Worm (Caenorhabditis elegans) whole organism, mixed stage, embryonic: Measurements from ENCODE around the gene fbxb-75.

ENCODE experiments used
- bed-3 ChIP-seq: fragments of 200-800 bp; sonication (Bioruptor generic); optimal IDR thresholded peaks from 3 replicates; lab custom pipeline; 2018; ENCODE audit warnings: mild to moderate bottlenecking, missing genetic modification characterization, moderate library complexity, missing compliant biosample characterization
- elt-1 ChIP-seq: sonication (generic microtip); optimal IDR thresholded peaks from 2 replicates; lab custom pipeline; 2017; ENCODE audit warnings: missing genetic modification characterization, mild to moderate bottlenecking, missing compliant biosample characterization, antibody characterized with exemption, moderate library complexity, borderline replicate concordance; ENCODE audit not compliant: insufficient read depth
- elt-3 ChIP-seq: fragments of 150-350 bp; optimal IDR thresholded peaks from 2 replicates; lab custom pipeline; 2014; ENCODE audit warnings: missing biosample characterization, missing genetic modification characterization
- lin-13 ChIP-seq: fragments of 150-350 bp; optimal IDR thresholded peaks from 2 replicates; lab custom pipeline; 2014; ENCODE audit warnings: missing biosample characterization, missing genetic modification characterization
- mab-5 ChIP-seq: fragments of 150-350 bp; optimal IDR thresholded peaks from 2 replicates; lab custom pipeline; 2014; ENCODE audit warnings: missing biosample characterization, missing genetic modification characterization
- nhr-28 ChIP-seq: fragments of 150-350 bp; optimal IDR thresholded peaks from 2 replicates; lab custom pipeline; 2014; ENCODE audit warnings: missing biosample characterization, missing genetic modification characterization
- sem-2 ChIP-seq: fragments of 200-800 bp; sonication (Bioruptor generic); optimal IDR thresholded peaks from 2 replicates; lab custom pipeline; 2018; ENCODE audit warnings: mild to moderate bottlenecking, missing genetic modification characterization, missing compliant biosample characterization
- snpc-4 ChIP-seq: fragments of 150-350 bp; optimal IDR thresholded peaks from 2 replicates; lab custom pipeline; 2014; ENCODE audit warnings: missing biosample characterization, missing genetic modification characterization
- unc-39 ChIP-seq: fragments of 150-350 bp; optimal IDR thresholded peaks from 2 replicates; lab custom pipeline; 2014; ENCODE audit warnings: missing biosample characterization, missing genetic modification characterization
- unc-62 ChIP-seq: fragments of 150-350 bp; optimal IDR thresholded peaks from 2 replicates; lab custom pipeline; 2014; ENCODE audit warnings: missing biosample characterization, missing genetic modification reagents, missing genetic modification characterization

DNA sequence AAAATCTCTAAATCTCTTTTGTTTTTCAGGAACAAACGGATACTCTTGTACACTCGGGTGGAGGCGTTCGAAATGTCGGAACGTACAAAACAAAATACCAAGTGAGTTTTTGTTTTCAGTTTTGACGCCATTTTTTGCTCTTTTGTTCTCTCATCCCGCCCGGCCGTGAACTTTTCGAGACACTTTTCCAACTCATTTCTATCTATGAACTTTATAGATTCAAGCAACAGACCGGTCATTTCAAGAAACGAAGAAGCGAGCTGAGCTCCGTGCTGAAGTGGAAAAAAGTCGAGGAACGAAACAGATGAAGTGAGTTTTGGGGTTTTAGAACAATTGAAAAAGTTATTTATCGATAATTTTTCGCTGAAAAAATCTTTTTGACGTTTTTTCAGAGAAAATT is 30.5 kb downstream of the fbxb-75 start:
- TF ChIP-seq nhr-28 (tag; lab: Kevin White, UChicago) (no peak), snpc-4 (tag; lab: Kevin White, UChicago) (no peak), lin-13 (tag; lab: Kevin White, UChicago) (no peak), mab-5 (no peak), elt-3 (tag; lab: Kevin White, UChicago) (no peak), unc-62 (no peak), elt-1 (tag; lab: Kevin White, UChicago) (no peak), sem-2 (GFP tag; lab: Kevin White, UChicago) (no peak), unc-39 (tag; lab: Kevin White, UChicago) (no peak), bed-3 (no peak)
